Fruit fly (Drosophila melanogaster) whole organism, embryonic: ENCODE measurements around the gene CG32686.

ENCODE experiments used
- CG10543 ChIP-seq: fragments of 200-800 bp; sonication (Bioruptor generic); optimal IDR thresholded peaks from 3 replicates; lab custom pipeline; 2017; ENCODE audit warnings: missing biosample characterization, mild to moderate bottlenecking, missing genetic modification characterization, moderate library complexity
- CG12769 ChIP-seq: fragments of 200-800 bp; sonication (Bioruptor generic); optimal IDR thresholded peaks from 2 replicates; lab custom pipeline; 2019; ENCODE audit warnings: missing biosample characterization, mild to moderate bottlenecking, missing genetic modification characterization, moderate library complexity
- CG13775 ChIP-seq: fragments of 200-800 bp; sonication (Bioruptor generic); optimal IDR thresholded peaks from 3 replicates; lab custom pipeline; 2017; ENCODE audit warnings: missing biosample characterization, mild to moderate bottlenecking, missing genetic modification characterization
- CG16813 ChIP-seq: fragments of 200-800 bp; sonication (Bioruptor generic); IDR thresholded peaks from 3 replicates; pipeline ENCODE4 v1.3.6; 2022; ENCODE audit warnings: missing biosample characterization, missing genetic modification characterization; ENCODE audit not compliant: partially characterized antibody
- CG2129 ChIP-seq: fragments of 200-800 bp; sonication (Bioruptor generic); IDR thresholded peaks from 2 replicates; pipeline ENCODE4 v1.3.6; 2022; ENCODE audit warnings: missing biosample characterization, missing genetic modification characterization; ENCODE audit not compliant: partially characterized antibody
- CG3163 ChIP-seq: fragments of 200-800 bp; sonication (Bioruptor generic); optimal IDR thresholded peaks from 3 replicates; lab custom pipeline; 2016; ENCODE audit warnings: missing biosample characterization, missing genetic modification characterization
- CG34376 ChIP-seq: fragments of 200-800 bp; sonication (Bioruptor generic); optimal IDR thresholded peaks from 2 replicates; lab custom pipeline; 2018; ENCODE audit warnings: missing biosample characterization, mild to moderate bottlenecking, missing genetic modification characterization
- CG4424 ChIP-seq: fragments of 200-800 bp; sonication (Bioruptor generic); optimal IDR thresholded peaks from 3 replicates; lab custom pipeline; 2016; ENCODE audit warnings: missing biosample characterization, missing genetic modification characterization
- CG4617 ChIP-seq: fragments of 200-800 bp; sonication (Bioruptor generic); optimal IDR thresholded peaks from 3 replicates; lab custom pipeline; 2016; ENCODE audit warnings: missing biosample characterization, missing genetic modification characterization, borderline replicate concordance
- CG7987 ChIP-seq: fragments of 200-800 bp; sonication (Bioruptor generic); optimal IDR thresholded peaks from 2 replicates; lab custom pipeline; 2018; ENCODE audit warnings: missing biosample characterization, mild to moderate bottlenecking, missing genetic modification characterization, moderate library complexity
- CrebB ChIP-seq: fragments of 200-800 bp; sonication (Bioruptor generic); optimal IDR thresholded peaks from 3 replicates; lab custom pipeline; 2018; ENCODE audit warnings: missing biosample characterization, mild to moderate bottlenecking, missing genetic modification characterization
- Deaf1 ChIP-seq: fragments of 200-800 bp; optimal IDR thresholded peaks from 3 replicates; lab custom pipeline; 2019; ENCODE audit warnings: missing biosample characterization, mild to moderate bottlenecking, missing genetic modification characterization, moderate library complexity
- Hsf ChIP-seq: fragments of 200-800 bp; sonication (Bioruptor generic); optimal IDR thresholded peaks from 3 replicates; lab custom pipeline; 2016; ENCODE audit warnings: missing biosample characterization, missing genetic modification characterization
- Med ChIP-seq: fragments of 200-800 bp; sonication (Bioruptor generic); peaks from one replicate; lab custom pipeline; 2016; ENCODE audit warnings: missing biosample characterization, missing genetic modification characterization, mild to moderate bottlenecking, inconsistent platforms, moderate library complexity
- Nf-YB ChIP-seq: fragments of 200-800 bp; sonication (Bioruptor generic); optimal IDR thresholded peaks from 3 replicates; lab custom pipeline; 2019; ENCODE audit warnings: missing biosample characterization, mild to moderate bottlenecking, missing genetic modification characterization, moderate library complexity
- Pdp1 ChIP-seq, 2 experiments: fragments of 200-800 bp; sonication (Bioruptor generic); optimal IDR thresholded peaks; 3 replicates each; lab custom pipeline; 2016; ENCODE audit warnings: missing biosample characterization in 2 of 2, missing genetic modification characterization in 2 of 2, mild to moderate bottlenecking in 1 of 2, moderate library complexity in 1 of 2
- Ravus ChIP-seq: fragments of 200-800 bp; sonication (Bioruptor generic); IDR thresholded peaks from 2 replicates; pipeline ENCODE4 v1.3.6; 2022; ENCODE audit warnings: missing biosample characterization, missing genetic modification characterization
- Rx ChIP-seq: fragments of 200-800 bp; sonication (Bioruptor generic); IDR thresholded peaks from 2 replicates; pipeline ENCODE4 v1.3.6; 2022; ENCODE audit warnings: missing biosample characterization, missing genetic modification characterization
- Side ChIP-seq: fragments of 200-800 bp; sonication (Bioruptor generic); optimal IDR thresholded peaks from 2 replicates; lab custom pipeline; 2016; ENCODE audit warnings: missing biosample characterization, missing genetic modification characterization
- Trl ChIP-seq, 3 experiments: fragments of >200 bp in 2 of 3; fragments of 200-800 bp in 1 of 3; sonication (Bioruptor generic) in 1 of 3; optimal IDR thresholded peaks; 2 replicates in 1 of 3; 3 replicates in 2 of 3; lab custom pipeline; 2016 to 2017; ENCODE audit warnings: missing biosample characterization in 1 of 3, missing genetic modification characterization in 1 of 3
- Vsx1 ChIP-seq: fragments of 200-800 bp; sonication (Bioruptor generic); optimal IDR thresholded peaks from 2 replicates; lab custom pipeline; 2017; ENCODE audit warnings: missing biosample characterization, mild to moderate bottlenecking, missing genetic modification characterization, missing genetic modification reagents
- Xrp1 ChIP-seq: fragments of 200-800 bp; sonication (Bioruptor generic); IDR thresholded peaks from 2 replicates; pipeline ENCODE4 v1.3.6; 2022; ENCODE audit warnings: missing biosample characterization, missing genetic modification characterization
- bab2 ChIP-seq: fragments of 200-800 bp; sonication (Bioruptor generic); optimal IDR thresholded peaks from 2 replicates; lab custom pipeline; 2016; ENCODE audit warnings: missing biosample characterization, missing genetic modification characterization
- ci ChIP-seq: fragments of 200-800 bp; sonication (Bioruptor generic); IDR thresholded peaks from 3 replicates; pipeline ENCODE4 v1.3.6; 2022; ENCODE audit warnings: missing biosample characterization, missing genetic modification characterization
- crol ChIP-seq: fragments of 200-800 bp; sonication (Bioruptor generic); IDR thresholded peaks from 2 replicates; pipeline ENCODE4 v1.3.6; 2022; ENCODE audit warnings: missing biosample characterization, missing genetic modification characterization
- esg ChIP-seq: fragments of 200-800 bp; sonication (Bioruptor generic); conservative IDR thresholded peaks from 2 replicates; pipeline ENCODE4 v1.3.6; 2022; ENCODE audit warnings: missing biosample characterization, missing genetic modification characterization
- exex ChIP-seq: fragments of 200-800 bp; sonication (Bioruptor generic); optimal IDR thresholded peaks from 4 replicates; lab custom pipeline; 2018; ENCODE audit warnings: missing biosample characterization, mild to moderate bottlenecking, missing genetic modification characterization, moderate library complexity
- ftz-f1 ChIP-seq: fragments of 200-800 bp; sonication (Bioruptor generic); optimal IDR thresholded peaks from 2 replicates; lab custom pipeline; 2016; ENCODE audit warnings: missing biosample characterization, missing genetic modification characterization
- jigr1 ChIP-seq: fragments of 200-800 bp; sonication (Bioruptor generic); IDR thresholded peaks from 3 replicates; pipeline ENCODE4 v1.3.6; 2022; ENCODE audit warnings: missing biosample characterization, missing genetic modification characterization
- mld ChIP-seq: fragments of 200-800 bp; sonication (Bioruptor generic); IDR thresholded peaks from 3 replicates; pipeline ENCODE4 v1.3.6; 2022; ENCODE audit warnings: missing biosample characterization, missing genetic modification characterization; ENCODE audit not compliant: partially characterized antibody
- otp ChIP-seq: fragments of 200-800 bp; sonication (Bioruptor generic); IDR thresholded peaks from 3 replicates; pipeline ENCODE4, ENCODE4 v1.3.6; 2022; ENCODE audit warnings: missing biosample characterization, missing genetic modification characterization
- pum ChIP-seq: fragments of 200-800 bp; sonication (Bioruptor generic); optimal IDR thresholded peaks from 2 replicates; lab custom pipeline; 2016; ENCODE audit warnings: missing biosample characterization, missing genetic modification characterization
- sr ChIP-seq: fragments of 200-800 bp; sonication (Bioruptor generic); IDR thresholded peaks from 3 replicates; pipeline ENCODE4 v1.3.6; 2022; ENCODE audit warnings: missing biosample characterization, missing genetic modification characterization
- sug ChIP-seq: fragments of 200-800 bp; optimal IDR thresholded peaks from 2 replicates; lab custom pipeline; 2019; ENCODE audit warnings: missing biosample characterization, mild to moderate bottlenecking, missing genetic modification characterization, moderate library complexity
- tap ChIP-seq: fragments of 200-800 bp; optimal IDR thresholded peaks from 3 replicates; lab custom pipeline; 2019; ENCODE audit warnings: missing biosample characterization, mild to moderate bottlenecking, missing genetic modification characterization, moderate library complexity
- wdn ChIP-seq: fragments of 200-800 bp; sonication (Bioruptor generic); IDR thresholded peaks from 2 replicates; pipeline ENCODE4 v1.3.6; 2022; ENCODE audit warnings: missing biosample characterization, missing genetic modification characterization

Gene CG32686

dm6 chrX:10370201-10371038 is 4.7 kb downstream of the CG32686 start (continued):
- TF ChIP-seq CG34376: peak; percentile 84
- TF ChIP-seq, all 482 proteins: peak for 19

dm6 chrX:10369763-10370162 is 5.4 kb downstream of the CG32686 start:
- TF ChIP-seq CG4617: no peak
- no peak for TF ChIP-seq wdn (GFP tag; lab: Robert Waterston, UW)
- TF ChIP-seq bab2 (GFP tag; lab: Kevin White, UChicago): no peak
- no peak for TF ChIP-seq pum (GFP tag; lab: Kevin White, UChicago)
- peak; percentile 41 for TF ChIP-seq Med (GFP tag; lab: Kevin White, UChicago)
- TF ChIP-seq Trl (optimal IDR thresholded peaks at IDR 0.05; lab: Kevin White, UChicago): no peak
- no peak for TF ChIP-seq Trl (GFP tag; optimal IDR thresholded peaks at IDR 0.05; lab: Kevin White, UChicago)
- TF ChIP-seq CG10543: no peak
- no peak for TF ChIP-seq CG2129 (GFP tag; lab: Robert Waterston, UW)
- no peak for TF ChIP-seq CG13775 (GFP tag; lab: Kevin White, UChicago)
- peak in 1 of 2 experiments; percentile 80 for TF ChIP-seq Pdp1 (GFP tag; optimal IDR thresholded peaks at IDR 0.05; lab: Kevin White, UChicago)
- TF ChIP-seq CG16813 (GFP tag; lab: Robert Waterston, UW): no peak
- TF ChIP-seq otp: peak; percentile 72; the same call in 2 of the 3 replicates
- no peak for TF ChIP-seq CG4424 (GFP tag; lab: Kevin White, UChicago)
- no peak for TF ChIP-seq mld (GFP tag; lab: Robert Waterston, UW)
- no peak for TF ChIP-seq jigr1
- peak; percentile 52; the same call in 1 of the 2 replicates for TF ChIP-seq crol (GFP tag; lab: Robert Waterston, UW)
- no peak for TF ChIP-seq Side (GFP tag; lab: Kevin White, UChicago)

- TF ChIP-seq Hsf (GFP tag; lab: Kevin White, UChicago): no peak
- TF ChIP-seq Rx (GFP tag; lab: Robert Waterston, UW): no peak
- no peak for TF ChIP-seq Nf-YB
- TF ChIP-seq ftz-f1 (GFP tag; lab: Kevin White, UChicago): peak; percentile 81
- peak; percentile 0 for TF ChIP-seq Vsx1
- TF ChIP-seq CG12769: peak; percentile 57
- no peak for TF ChIP-seq Xrp1
- no peak for TF ChIP-seq Ravus (GFP tag; lab: Robert Waterston, UW)
- TF ChIP-seq CrebB (tag; lab: Kevin White, UChicago): no peak
- TF ChIP-seq tap (tag; lab: Kevin White, UChicago): no peak
- no peak for TF ChIP-seq CG7987 (GFP tag; lab: Kevin White, UChicago)
- TF ChIP-seq CG3163 (GFP tag; lab: Kevin White, UChicago): no peak
- TF ChIP-seq Deaf1: peak; percentile 44
- 0 out of 3 replicates have a peak, but pooled peaks have one; percentile 32 for TF ChIP-seq ci (GFP tag; lab: Robert Waterston, UW)
- peak; percentile 51; the same call in 1 of the 3 replicates for TF ChIP-seq sr
- peak; percentile 25 for TF ChIP-seq sug (tag; lab: Kevin White, UChicago)
- peak; percentile 21 for TF ChIP-seq CG10543
- peak; percentile 49 for TF ChIP-seq exex (tag; lab: Kevin White, UChicago)
- no peak for TF ChIP-seq esg (GFP tag; lab: Robert Waterston, UW)
Measured at dm6 chrX:10369315-10369714, 5.8 kb downstream of the CG32686 start.
